Fruit fly (Drosophila melanogaster): ENCODE measurements around the gene CG44098.

The CG44098 gene

dm6 chr3R:4725349-4725748 is 47.6 kb downstream of the CG44098 start:
- TF ChIP-seq sens (GFP tag) (peak; percentile 17), Pdp1 (GFP tag; optimal IDR thresholded peaks at IDR 0.05) (peak in 1 of 2 experiments; percentile 35), Fer1 (GFP tag; optimal IDR thresholded peaks at IDR 0.05) (no peak), peb (GFP tag; IDR thresholded peaks at IDR 0.05) (no peak), Hey (tag; optimal IDR thresholded peaks at IDR 0.05) (no peak), ci (GFP tag; IDR thresholded peaks at IDR 0.05) (no peak), CG34376 (GFP tag; optimal IDR thresholded peaks at IDR 0.05) (no peak), btn (GFP tag; optimal IDR thresholded peaks at IDR 0.05) (no peak)

DNA sequence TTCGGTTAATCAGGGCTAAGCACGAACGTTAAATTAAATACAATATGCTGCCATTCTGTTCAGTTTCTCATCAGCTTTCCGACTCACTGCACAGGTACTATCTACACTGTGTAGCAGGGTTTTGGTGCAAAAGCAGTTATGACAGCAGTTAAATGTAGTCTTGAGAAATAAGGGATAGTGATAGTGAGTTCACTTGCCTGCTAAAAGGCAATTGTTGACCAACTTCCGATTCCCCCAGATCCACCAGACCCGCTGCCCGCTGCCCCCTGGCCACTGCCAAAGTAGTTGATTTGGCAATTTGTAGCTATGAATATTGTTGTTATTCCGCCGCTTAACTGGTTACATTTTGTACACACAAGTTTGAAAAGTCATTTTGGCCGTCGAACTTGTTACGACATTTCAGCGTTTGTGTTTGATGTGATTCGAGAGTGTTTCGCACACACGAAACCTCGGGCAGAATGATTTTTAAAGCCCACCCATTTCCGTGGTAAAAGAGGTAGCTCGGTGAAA is 48.6 kb downstream of the CG44098 start:
- TF ChIP-seq Drgx (GFP tag; IDR thresholded peaks at IDR 0.05) (peak; percentile 54), tna (GFP tag; IDR thresholded peaks at IDR 0.05; ENCODE audit: partially characterized antibody) (no peak), CG2889 (GFP tag; IDR thresholded peaks at IDR 0.05) (0 out of 3 replicates have a peak, but pooled peaks have one; percentile 8), CG5180 (GFP tag; optimal IDR thresholded peaks at IDR 0.05) (peak; percentile 93)

DNA sequence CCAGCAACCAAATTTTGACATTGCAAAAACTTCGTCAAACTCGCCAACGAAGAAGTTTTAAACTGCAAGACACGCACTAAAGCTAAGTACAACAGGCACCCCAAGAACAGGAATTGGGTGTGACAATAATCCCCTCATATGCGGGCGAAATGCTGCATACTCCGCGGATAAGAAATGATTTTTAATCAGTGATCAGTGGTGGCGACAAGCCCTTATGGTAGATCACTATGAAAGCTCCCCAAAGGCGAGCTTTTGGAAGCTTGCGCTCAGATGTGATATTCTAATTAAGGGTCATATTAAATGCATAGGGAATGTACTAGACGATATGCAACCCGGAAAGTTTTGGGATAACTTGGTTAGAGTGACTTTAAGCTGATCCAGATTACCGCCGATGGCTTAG is 55.4 kb downstream of the CG44098 start:
- no peak for TF ChIP-seq YL-1 (GFP tag; optimal IDR thresholded peaks at IDR 0.05)
- TF ChIP-seq CG3995 (GFP tag; optimal IDR thresholded peaks at IDR 0.05), result peak; percentile 71
- no peak for TF ChIP-seq br (optimal IDR thresholded peaks at IDR 0.05)
- no peak for TF ChIP-seq ro (GFP tag; IDR thresholded peaks at IDR 0.05)
- 0 out of 4 replicates have a peak, but pooled peaks have one; percentile 15 for TF ChIP-seq chinmo (GFP tag; IDR thresholded peaks at IDR 0.05; ENCODE audit: partially characterized antibody)
- no peak for TF ChIP-seq phol (tag; optimal IDR thresholded peaks at IDR 0.05)
- TF ChIP-seq CG4282 (GFP tag; optimal IDR thresholded peaks at IDR 0.05), result no peak
- TF ChIP-seq CG14050 (GFP tag; IDR thresholded peaks at IDR 0.05), result no peak
- no peak for TF ChIP-seq pzg (GFP tag; optimal IDR thresholded peaks at IDR 0.05)
- no peak for TF ChIP-seq CG9215 (GFP tag; IDR thresholded peaks at IDR 0.05)
- TF ChIP-seq shn (GFP tag; optimal IDR thresholded peaks at IDR 0.05), result no peak
- peak; percentile 51 for TF ChIP-seq CTCF (GFP tag; optimal IDR thresholded peaks at IDR 0.05)
- no peak for TF ChIP-seq HLHmδ (GFP tag; optimal IDR thresholded peaks at IDR 0.05)
- no peak for TF ChIP-seq slbo (GFP tag; IDR thresholded peaks at IDR 0.05)
- TF ChIP-seq CG12942 (GFP tag; optimal IDR thresholded peaks at IDR 0.05), result no peak
- no peak for TF ChIP-seq CG18599 (GFP tag; optimal IDR thresholded peaks at IDR 0.05)
- TF ChIP-seq Hr78 (GFP tag; optimal IDR thresholded peaks at IDR 0.05), result peak in 1 of 2 experiments; percentile 51
- TF ChIP-seq lola (GFP tag; optimal IDR thresholded peaks at IDR 0.05), result peak in 1 of 3 experiments; percentile 21
- TF ChIP-seq E2f1 (GFP tag; IDR thresholded peaks at IDR 0.05), result no peak
- no peak for TF ChIP-seq tll (GFP tag; optimal IDR thresholded peaks at IDR 0.05)
- peak; percentile 58 for TF ChIP-seq grn (GFP tag; optimal IDR thresholded peaks at IDR 0.05)
- TF ChIP-seq bab2 (GFP tag; optimal IDR thresholded peaks at IDR 0.05), result no peak
- no peak for TF ChIP-seq B-H1 (GFP tag; IDR thresholded peaks at IDR 0.05)
- no peak for TF ChIP-seq CG17912 (GFP tag; optimal IDR thresholded peaks at IDR 0.05)
- TF ChIP-seq CG10366 (GFP tag; IDR thresholded peaks at IDR 0.05), result no peak
- TF ChIP-seq Ravus (GFP tag; IDR thresholded peaks at IDR 0.05), result no peak
- TF ChIP-seq Meics (GFP tag; optimal IDR thresholded peaks at IDR 0.05), result peak; percentile 92
- TF ChIP-seq tgo (GFP tag; IDR thresholded peaks at IDR 0.05), result no peak
- TF ChIP-seq nmo (GFP tag; optimal IDR thresholded peaks at IDR 0.05), result no peak
- no peak for TF ChIP-seq lab (GFP tag; optimal IDR thresholded peaks at IDR 0.05)
- TF ChIP-seq CG12299 (tag; optimal IDR thresholded peaks at IDR 0.05), result no peak
- TF ChIP-seq tx (GFP tag; optimal IDR thresholded peaks at IDR 0.05), result no peak
